Worm (Caenorhabditis elegans): ENCODE measurements around the gene abu-11.
A peak's percentile ranks its signal among the peaks of the same experiment; 100 is the strongest.

Gene abu-11

DNA sequence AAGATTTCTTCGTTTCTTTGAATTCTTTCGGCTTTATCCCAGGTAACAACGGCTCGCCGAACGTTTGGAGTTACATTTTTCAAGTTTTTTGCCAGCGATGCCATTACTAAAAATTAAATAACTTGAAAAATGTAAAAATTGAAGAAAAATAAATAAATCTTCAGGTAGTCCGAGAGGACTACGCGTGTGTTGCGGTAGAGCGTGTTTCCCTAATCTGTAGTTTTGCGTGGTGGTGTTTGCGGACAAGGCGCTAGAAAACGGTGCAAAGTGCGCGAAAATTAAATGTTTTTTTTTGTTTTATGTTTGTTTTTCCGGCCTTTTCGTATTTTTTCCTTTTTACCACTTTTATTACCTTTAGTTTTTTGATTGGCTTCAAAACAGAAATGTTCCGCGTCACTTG, 38.5 kb downstream of the abu-11 start, which contains the start of gene mrpl-28 (continued):
- TF ChIP-seq ztf-28 (GFP tag; IDR thresholded peaks at IDR 0.05) (no peak), tbx-9 (tag; optimal IDR thresholded peaks at IDR 0.05; ENCODE audit: borderline replicate concordance) (no peak)

DNA sequence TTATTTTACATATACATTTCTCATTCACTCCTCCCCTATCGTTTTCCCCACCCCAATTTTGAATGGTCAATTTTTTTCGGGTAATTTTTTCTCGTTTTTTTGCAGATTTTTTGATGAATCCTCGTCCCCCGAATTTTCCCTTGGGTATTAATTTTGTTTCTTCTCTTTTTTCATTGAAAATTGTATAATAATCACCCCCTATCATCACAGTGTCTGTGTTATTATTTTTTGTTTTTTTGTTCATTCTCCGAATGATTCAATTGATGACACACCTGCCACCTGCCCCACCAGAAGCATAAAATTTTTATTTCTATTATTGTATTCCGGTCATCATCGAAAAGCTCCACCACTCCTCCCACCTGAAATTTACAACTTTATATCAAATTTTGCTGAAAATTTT, 42.1 kb downstream of the abu-11 start, which contains the start of gene T25D3.3:
Gene T25D3.3 (plus strand): TSS at position 301 of the 400 bp plus-strand sequence.
- TF ChIP-seq nhr-120 (GFP tag; IDR thresholded peaks at IDR 0.05) (no peak), lsl-1 (GFP tag; optimal IDR thresholded peaks at IDR 0.05) (no peak)

DNA sequence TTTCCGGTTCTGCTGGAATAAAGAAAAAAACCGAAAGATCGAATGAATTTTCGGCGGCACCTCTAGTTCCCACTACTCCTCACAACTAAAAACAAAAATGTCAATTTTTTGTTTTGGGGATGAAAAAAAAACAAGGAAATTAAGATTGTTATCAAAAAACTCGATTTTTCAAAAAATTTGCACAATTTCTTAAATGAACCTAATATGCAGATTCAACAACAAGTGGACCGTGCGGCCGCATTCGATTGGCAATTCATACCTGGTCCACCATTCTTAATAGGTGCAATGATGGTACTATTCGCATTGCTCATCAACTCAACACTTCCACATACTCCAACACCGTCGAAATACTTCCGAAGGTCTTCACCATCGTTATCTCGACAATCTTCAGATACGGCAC, 42.9 kb downstream of the abu-11 start:
- TF ChIP-seq F39B2.1 (GFP tag; IDR thresholded peaks at IDR 0.05): no peak
- no peak for TF ChIP-seq attf-5 (GFP tag; optimal IDR thresholded peaks at IDR 0.05)
- TF ChIP-seq K12H6.12 (tag; optimal IDR thresholded peaks at IDR 0.05): no peak
- TF ChIP-seq F22D6.2 (tag; optimal IDR thresholded peaks at IDR 0.05): no peak
- no peak for TF ChIP-seq ekl-4 (GFP tag; IDR thresholded peaks at IDR 0.05)
- no peak for TF ChIP-seq F52B5.7 (tag; optimal IDR thresholded peaks at IDR 0.05)
- no peak for TF ChIP-seq somi-1 (GFP tag; optimal IDR thresholded peaks at IDR 0.05)
- TF ChIP-seq B0336.3 (GFP tag; IDR thresholded peaks at IDR 0.05): no peak
- no peak for TF ChIP-seq atf-7 (tag; optimal IDR thresholded peaks at IDR 0.05)

DNA sequence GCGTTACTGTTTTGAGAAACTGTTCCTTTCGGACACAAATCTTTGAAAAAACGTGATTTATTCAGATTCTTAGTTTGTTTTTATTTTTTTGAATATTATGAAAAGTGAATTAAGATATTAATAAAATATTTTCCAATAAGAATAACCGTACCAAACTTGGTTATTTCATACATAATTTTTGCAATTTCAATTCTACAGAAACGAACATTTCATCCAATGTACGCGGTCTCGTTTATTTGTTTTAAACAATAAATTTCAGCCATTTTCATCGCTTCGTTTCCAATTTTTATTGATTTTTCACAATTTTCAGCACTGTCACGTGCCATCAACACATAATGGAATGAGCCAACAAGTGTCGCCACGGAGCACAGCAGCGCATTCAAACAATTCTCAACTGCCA, 47.4 kb downstream of the abu-11 start, which contains the start of gene T25D3.4:
Gene T25D3.4 (plus strand): TSS at position 301 of the 400 bp plus-strand sequence.
- TF ChIP-seq ceh-91 (GFP tag; IDR thresholded peaks at IDR 0.05) (no peak), rec-8 (tag; optimal IDR thresholded peaks at IDR 0.05) (no peak), tbp1 (GFP tag; optimal IDR thresholded peaks at IDR 0.05) (no peak), ceh-100 (GFP tag; IDR thresholded peaks at IDR 0.05) (peak; percentile 67)
